Worm (Caenorhabditis elegans): ENCODE data around the gene F49H12.4.

DNA sequence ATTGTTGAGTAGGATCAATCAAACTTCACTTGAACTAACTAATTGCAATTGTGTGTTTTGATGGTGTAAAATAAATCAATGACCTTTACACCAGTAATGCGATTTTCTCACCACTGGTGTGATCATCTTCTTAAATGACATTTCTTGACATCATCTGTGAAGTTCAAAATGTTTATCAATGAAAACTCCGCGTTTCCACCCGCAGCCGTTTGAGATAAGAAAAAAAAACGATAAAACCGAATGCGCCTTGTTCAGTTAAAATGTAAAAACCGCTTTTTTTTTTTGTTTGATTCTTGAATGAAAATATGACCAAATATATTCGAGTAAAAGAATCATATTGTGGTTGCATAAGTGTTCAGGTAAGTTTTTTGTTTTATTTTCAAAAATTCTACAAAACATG lies 28.0 kb upstream of the F49H12.4 start, which contains the start of gene Y102A11A.1:
- TF ChIP-seq mep-1 (tag; optimal IDR thresholded peaks at IDR 0.05) (no peak), nhr-76 (tag; optimal IDR thresholded peaks at IDR 0.05) (no peak), skn-1 (tag; optimal IDR thresholded peaks at IDR 0.05) (no peak), nhr-11 (tag; optimal IDR thresholded peaks at IDR 0.05) (no peak), snpc-4 (tag; optimal IDR thresholded peaks at IDR 0.05) (no peak), ama-1 (optimal IDR thresholded peaks at IDR 0.05) (no peak), ceh-8 (GFP tag; optimal IDR thresholded peaks at IDR 0.05) (no peak), mdl-1 (tag; optimal IDR thresholded peaks at IDR 0.05) (no peak), nhr-90 (tag; optimal IDR thresholded peaks at IDR 0.05; ENCODE audit: poor library complexity) (no peak)

Measured in whole organism, L1 larva.